Worm (Caenorhabditis elegans): ENCODE results near the gene K05B2.4.

DNA sequence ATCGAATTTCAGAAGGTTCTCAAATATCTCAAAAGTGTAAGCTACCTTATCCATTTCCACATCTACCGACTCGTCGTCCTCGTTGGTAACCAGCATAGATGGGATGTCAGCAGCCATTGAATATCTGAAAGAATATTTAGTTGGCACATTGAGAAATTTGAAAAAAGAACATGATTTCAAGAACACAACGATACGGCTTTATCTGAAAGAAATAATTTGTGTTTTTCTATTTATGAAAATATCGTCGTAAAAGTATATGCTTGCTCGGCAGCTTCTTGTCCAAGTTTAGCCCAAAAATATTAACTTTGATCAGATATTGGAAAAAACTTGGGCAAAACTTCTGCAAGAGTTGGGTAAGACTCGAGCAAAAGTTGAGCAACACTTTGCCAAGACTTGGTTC is 20.1 kb downstream of the K05B2.4 start, which contains the start of gene T07F12.4:
- TF ChIP-seq hmg-4 (GFP tag; optimal IDR thresholded peaks at IDR 0.05): no peak
- no peak for TF ChIP-seq F13C5.2 (tag; optimal IDR thresholded peaks at IDR 0.05)
- TF ChIP-seq flt-1 (GFP tag; IDR thresholded peaks at IDR 0.05): no peak
- no peak for TF ChIP-seq ama-1 (optimal IDR thresholded peaks at IDR 0.05)
- TF ChIP-seq ceh-36 (tag; optimal IDR thresholded peaks at IDR 0.05): no peak
- TF ChIP-seq B0310.2 (tag; optimal IDR thresholded peaks at IDR 0.05): no peak
- no peak for TF ChIP-seq pes-1 (GFP tag; IDR thresholded peaks at IDR 0.05)
- TF ChIP-seq tra-4 (tag; optimal IDR thresholded peaks at IDR 0.05): no peak

All from whole organism, early embryonic.